Fruit fly (Drosophila melanogaster) whole organism, embryonic: ENCODE data around the gene Pp1alpha-96A.

Experiments
- BEAF-32 ChIP-seq: fragments of 200-800 bp; sonication (Bioruptor generic); optimal IDR thresholded peaks from 3 replicates; lab custom pipeline; 2017; ENCODE audit warnings: missing biosample characterization, missing genetic modification characterization, mild to moderate bottlenecking, moderate library complexity, missing genetic modification reagents
- Blimp-1 ChIP-seq: fragments of 200-800 bp; sonication (Bioruptor generic); optimal IDR thresholded peaks from 3 replicates; lab custom pipeline; 2018; ENCODE audit warnings: missing biosample characterization, missing genetic modification characterization, mild to moderate bottlenecking, moderate library complexity, missing genetic modification reagents
- CG13287 ChIP-seq: fragments of 200-800 bp; sonication (Bioruptor generic); IDR thresholded peaks from 2 replicates; pipeline ENCODE4 v1.3.6; 2022; ENCODE audit warnings: missing biosample characterization, missing genetic modification characterization; ENCODE audit not compliant: partially characterized antibody
- CG13894 ChIP-seq: fragments of 200-800 bp; sonication (Bioruptor generic); optimal IDR thresholded peaks from 3 replicates; lab custom pipeline; 2018; ENCODE audit warnings: missing biosample characterization, mild to moderate bottlenecking, missing genetic modification characterization, moderate library complexity
- CG14050 ChIP-seq: fragments of 200-800 bp; sonication (Bioruptor generic); IDR thresholded peaks from 3 replicates; pipeline ENCODE4 v1.3.6; 2022; ENCODE audit warnings: missing biosample characterization, missing genetic modification characterization
- CG15696 ChIP-seq: fragments of 200-800 bp; sonication (Bioruptor generic); optimal IDR thresholded peaks from 2 replicates; lab custom pipeline; 2019; ENCODE audit warnings: missing biosample characterization, mild to moderate bottlenecking, missing genetic modification characterization, moderate library complexity
- CG17612 ChIP-seq: fragments of 200-800 bp; sonication (Bioruptor generic); IDR thresholded peaks from 2 replicates; pipeline ENCODE4 v1.3.6; 2022; ENCODE audit warnings: missing biosample characterization, missing genetic modification characterization
- CG18262 ChIP-seq: fragments of 200-800 bp; optimal IDR thresholded peaks from 3 replicates; lab custom pipeline; 2019; ENCODE audit warnings: missing biosample characterization, mild to moderate bottlenecking, missing genetic modification characterization, moderate library complexity
- CG18599 ChIP-seq: fragments of 200-800 bp; sonication (Bioruptor generic); optimal IDR thresholded peaks from 3 replicates; lab custom pipeline; 2017; ENCODE audit warnings: missing biosample characterization, missing genetic modification characterization, mild to moderate bottlenecking, moderate library complexity, missing genetic modification reagents
- CG18619 ChIP-seq: fragments of 200-800 bp; sonication (Bioruptor generic); optimal IDR thresholded peaks from 3 replicates; lab custom pipeline; 2017; ENCODE audit warnings: missing biosample characterization, mild to moderate bottlenecking, missing genetic modification characterization
- CG2120 ChIP-seq: fragments of 200-800 bp; sonication (Bioruptor generic); optimal IDR thresholded peaks from 3 replicates; lab custom pipeline; 2016; ENCODE audit warnings: missing biosample characterization, missing genetic modification characterization
- CG2199 ChIP-seq: fragments of 200-800 bp; sonication (Bioruptor generic); IDR thresholded peaks from 3 replicates; pipeline ENCODE4 v1.3.6; 2022; ENCODE audit warnings: missing biosample characterization, missing genetic modification characterization
- CG2712 ChIP-seq: fragments of 200-800 bp; optimal IDR thresholded peaks from 3 replicates; lab custom pipeline; 2019; ENCODE audit warnings: missing biosample characterization, mild to moderate bottlenecking, missing genetic modification characterization, moderate library complexity
- CG31224 ChIP-seq: fragments of 200-800 bp; sonication (Bioruptor generic); IDR thresholded peaks from 2 replicates; pipeline ENCODE4 v1.3.6; 2022; ENCODE audit warnings: missing biosample characterization, missing genetic modification characterization
- CG31365 ChIP-seq: fragments of 200-800 bp; sonication (Bioruptor generic); optimal IDR thresholded peaks from 2 replicates; lab custom pipeline; 2018; ENCODE audit warnings: missing biosample characterization, mild to moderate bottlenecking, missing genetic modification characterization
- CG32767 ChIP-seq: fragments of 200-800 bp; sonication (Bioruptor generic); IDR thresholded peaks from 2 replicates; pipeline ENCODE4 v1.3.6; 2022; ENCODE audit warnings: missing biosample characterization, missing genetic modification characterization
- CG6765 ChIP-seq: fragments of 200-800 bp; sonication (Bioruptor generic); optimal IDR thresholded peaks from 3 replicates; lab custom pipeline; 2017; ENCODE audit warnings: missing biosample characterization, mild to moderate bottlenecking, missing genetic modification characterization
- CG6854 ChIP-seq: fragments of 200-800 bp; sonication (Bioruptor generic); optimal IDR thresholded peaks from 3 replicates; lab custom pipeline; 2017; ENCODE audit warnings: missing biosample characterization, mild to moderate bottlenecking, missing genetic modification characterization
- CG7987 ChIP-seq: fragments of 200-800 bp; sonication (Bioruptor generic); optimal IDR thresholded peaks from 2 replicates; lab custom pipeline; 2018; ENCODE audit warnings: missing biosample characterization, mild to moderate bottlenecking, missing genetic modification characterization, moderate library complexity
- CG8478 ChIP-seq: fragments of >200 bp; optimal IDR thresholded peaks from 2 replicates; lab custom pipeline; 2018
- Dfd ChIP-seq, 2 experiments: fragments of >200 bp; optimal IDR thresholded peaks; 2 replicates each; lab custom pipeline; 2017; ENCODE audit warnings: missing biosample characterization in 2 of 2, missing genetic modification characterization in 2 of 2
- Dref ChIP-seq: fragments of 200-800 bp; sonication (Bioruptor generic); IDR thresholded peaks from 2 replicates; pipeline ENCODE4 v1.3.6; 2022; ENCODE audit warnings: missing biosample characterization, missing genetic modification characterization
- Ets65A ChIP-seq: fragments of 200-800 bp; sonication (Bioruptor generic); peaks from one replicate; lab custom pipeline; 2016; ENCODE audit warnings: missing biosample characterization, missing genetic modification characterization
- Gug ChIP-seq: fragments of 200-800 bp; sonication (Bioruptor generic); IDR thresholded peaks from 4 replicates; pipeline ENCODE4 v1.3.6; 2022; ENCODE audit warnings: missing biosample characterization, missing genetic modification characterization
- H15 ChIP-seq: fragments of 200-800 bp; sonication (Bioruptor generic); IDR thresholded peaks from 3 replicates; pipeline ENCODE4 v1.3.6; 2022; ENCODE audit warnings: missing biosample characterization, missing genetic modification characterization
- HmgZ ChIP-seq: fragments of 200-800 bp; sonication (Bioruptor generic); optimal IDR thresholded peaks from 2 replicates; lab custom pipeline; 2018; ENCODE audit warnings: missing biosample characterization, mild to moderate bottlenecking, missing genetic modification characterization
- Max ChIP-seq: fragments of 200-800 bp; sonication (Bioruptor generic); optimal IDR thresholded peaks from 2 replicates; lab custom pipeline; 2016; ENCODE audit warnings: missing biosample characterization, mild to moderate bottlenecking, missing genetic modification characterization
- NC2α ChIP-seq: fragments of 200-800 bp; sonication (Bioruptor generic); optimal IDR thresholded peaks from 2 replicates; lab custom pipeline; 2016; ENCODE audit warnings: missing biosample characterization, missing genetic modification characterization
- NfI ChIP-seq: fragments of 200-800 bp; sonication (Bioruptor generic); optimal IDR thresholded peaks from 3 replicates; lab custom pipeline; 2018; ENCODE audit warnings: missing biosample characterization, mild to moderate bottlenecking, missing genetic modification characterization, moderate library complexity
- Oaz ChIP-seq: fragments of 200-800 bp; sonication (Bioruptor generic); IDR thresholded peaks from 2 replicates; pipeline ENCODE4 v1.3.6; 2022; ENCODE audit warnings: missing biosample characterization, missing genetic modification characterization
- Poxn ChIP-seq: fragments of 200-800 bp; sonication (Bioruptor generic); IDR thresholded peaks from 2 replicates; pipeline ENCODE4 v1.3.6; 2022; ENCODE audit warnings: missing biosample characterization, missing genetic modification characterization
- Ptx1 ChIP-seq: fragments of 200-800 bp; sonication (Bioruptor generic); IDR thresholded peaks from 2 replicates; pipeline ENCODE4 v1.3.6; 2022; ENCODE audit warnings: missing biosample characterization, missing genetic modification characterization
- Scr ChIP-seq: fragments of 200-800 bp; sonication (Bioruptor generic); IDR thresholded peaks from 2 replicates; pipeline ENCODE4 v1.3.6; 2022; ENCODE audit warnings: missing biosample characterization, missing genetic modification characterization; ENCODE audit not compliant: partially characterized antibody
- Sin3A ChIP-seq: fragments of >200 bp; optimal IDR thresholded peaks from 2 replicates; lab custom pipeline; 2018
- Sry-δ ChIP-seq: fragments of 200-800 bp; sonication (Bioruptor generic); optimal IDR thresholded peaks from 2 replicates; lab custom pipeline; 2016; ENCODE audit warnings: missing biosample characterization, missing genetic modification characterization
- Tbp ChIP-seq: fragments of >200 bp; optimal IDR thresholded peaks from 2 replicates; lab custom pipeline; 2018; ENCODE audit warnings: missing biosample characterization, missing genetic modification characterization
- amos ChIP-seq: fragments of 200-800 bp; sonication (Bioruptor generic); IDR thresholded peaks from 2 replicates; pipeline ENCODE4 v1.3.6; 2022; ENCODE audit warnings: missing biosample characterization, missing genetic modification characterization; ENCODE audit not compliant: partially characterized antibody
- ato ChIP-seq: fragments of 200-800 bp; sonication (Bioruptor generic); IDR thresholded peaks from 2 replicates; pipeline ENCODE4 v1.3.6; 2022; ENCODE audit warnings: missing biosample characterization, missing genetic modification characterization; ENCODE audit not compliant: partially characterized antibody
- cato ChIP-seq: fragments of 200-800 bp; sonication (Bioruptor generic); optimal IDR thresholded peaks from 2 replicates; lab custom pipeline; 2016; ENCODE audit warnings: missing biosample characterization, missing genetic modification characterization, borderline replicate concordance
- chm ChIP-seq: fragments of 200-800 bp; sonication (Bioruptor generic); IDR thresholded peaks from 2 replicates; pipeline ENCODE4 v1.3.6; 2022; ENCODE audit warnings: missing biosample characterization, missing genetic modification characterization
- crp ChIP-seq, 2 experiments: fragments of 200-800 bp; sonication (Bioruptor generic); optimal IDR thresholded peaks; 2 replicates in 1 of 2; 3 replicates in 1 of 2; lab custom pipeline; 2017; ENCODE audit warnings: missing biosample characterization in 2 of 2, missing genetic modification characterization in 2 of 2, mild to moderate bottlenecking in 1 of 2, moderate library complexity in 1 of 2
- dpn ChIP-seq, 2 experiments: fragments of 200-800 bp; sonication (Bioruptor generic); optimal IDR thresholded peaks; 3 replicates each; lab custom pipeline; 2016; ENCODE audit warnings: missing biosample characterization in 2 of 2, missing genetic modification characterization in 2 of 2
- en ChIP-seq: fragments of 200-800 bp; sonication (Bioruptor generic); optimal IDR thresholded peaks from 2 replicates; lab custom pipeline; 2016; ENCODE audit warnings: missing biosample characterization, missing genetic modification characterization
- eve ChIP-seq, 2 experiments: fragments of >200 bp; optimal IDR thresholded peaks; 2 replicates each; lab custom pipeline; 2017; ENCODE audit warnings: missing biosample characterization in 2 of 2, missing genetic modification characterization in 2 of 2
- fd102C ChIP-seq: fragments of 200-800 bp; sonication (Bioruptor generic); optimal IDR thresholded peaks from 2 replicates; lab custom pipeline; 2018; ENCODE audit warnings: missing biosample characterization, mild to moderate bottlenecking, missing genetic modification characterization, moderate library complexity
- kni ChIP-seq: fragments of 200-800 bp; sonication (Bioruptor generic); optimal IDR thresholded peaks from 3 replicates; lab custom pipeline; 2017; ENCODE audit warnings: mild to moderate bottlenecking, missing biosample characterization, missing genetic modification reagents, missing genetic modification characterization
- lbe ChIP-seq: fragments of 200-800 bp; sonication (Bioruptor generic); optimal IDR thresholded peaks from 2 replicates; lab custom pipeline; 2016; ENCODE audit warnings: missing biosample characterization, mild to moderate bottlenecking, missing genetic modification characterization
- shn ChIP-seq: fragments of 200-800 bp; sonication (Bioruptor generic); optimal IDR thresholded peaks from 3 replicates; lab custom pipeline; 2016; ENCODE audit warnings: missing biosample characterization, missing genetic modification characterization
- slou ChIP-seq: fragments of 200-800 bp; sonication (Bioruptor generic); optimal IDR thresholded peaks from 3 replicates; lab custom pipeline; 2016; ENCODE audit warnings: missing biosample characterization, missing genetic modification characterization
- tio ChIP-seq: fragments of 200-800 bp; sonication (Bioruptor generic); optimal IDR thresholded peaks from 2 replicates; lab custom pipeline; 2017; ENCODE audit warnings: missing biosample characterization, missing genetic modification characterization, inconsistent platforms
- unc-4 ChIP-seq: fragments of 200-800 bp; sonication (Bioruptor generic); IDR thresholded peaks from 2 replicates; pipeline ENCODE4 v1.3.6; 2022; ENCODE audit warnings: missing biosample characterization, missing genetic modification characterization; ENCODE audit not compliant: partially characterized antibody
- wek ChIP-seq: fragments of 200-800 bp; sonication (Bioruptor generic); optimal IDR thresholded peaks from 3 replicates; lab custom pipeline; 2018; ENCODE audit warnings: missing biosample characterization, mild to moderate bottlenecking, missing genetic modification characterization, moderate library complexity

Gene Pp1alpha-96A

dm6 chr3R:24527845-24528244 is 9.8 kb downstream of the Pp1alpha-96A start, which contains the start of gene CG6607 (continued):
- TF ChIP-seq cato (GFP tag; lab: Kevin White, UChicago): no peak
- no peak for TF ChIP-seq dpn (GFP tag; optimal IDR thresholded peaks at IDR 0.05; lab: Kevin White, UChicago)
- TF ChIP-seq ato: peak; percentile 47; the same call in 1 of the 2 replicates
- no peak for TF ChIP-seq CG6854 (GFP tag; lab: Kevin White, UChicago)
- no peak for TF ChIP-seq CG15696 (tag; lab: Kevin White, UChicago)
- TF ChIP-seq HmgZ: no peak
- TF ChIP-seq NfI (GFP tag; lab: Kevin White, UChicago): no peak
- peak; percentile 36 for TF ChIP-seq BEAF-32 (GFP tag; lab: Kevin White, UChicago)
- TF ChIP-seq Sry-δ (GFP tag; lab: Kevin White, UChicago): peak; percentile 10
- TF ChIP-seq Dfd (GFP tag; optimal IDR thresholded peaks at IDR 0.05; lab: Kevin White, UChicago): no peak
- TF ChIP-seq CG18599 (GFP tag; lab: Kevin White, UChicago): no peak
- TF ChIP-seq Tbp (GFP tag; lab: Kevin White, UChicago): no peak
- TF ChIP-seq CG17612 (GFP tag; lab: Robert Waterston, UW): no peak
- TF ChIP-seq fd102C (GFP tag; lab: Kevin White, UChicago): no peak
- no peak for TF ChIP-seq CG32767 (GFP tag; lab: Robert Waterston, UW)
- TF ChIP-seq Scr (GFP tag; lab: Robert Waterston, UW): peak; percentile 37; the same call in 1 of the 2 replicates
- no peak for TF ChIP-seq CG6765 (GFP tag; lab: Kevin White, UChicago)
- TF ChIP-seq Blimp-1: no peak
- no peak for TF ChIP-seq Ptx1 (GFP tag; lab: Robert Waterston, UW)
- no peak for TF ChIP-seq Gug (GFP tag; lab: Robert Waterston, UW)
- peak; percentile 38; the same call in 1 of the 2 replicates for TF ChIP-seq Dref (GFP tag; lab: Robert Waterston, UW)
- TF ChIP-seq CG2120 (GFP tag; lab: Kevin White, UChicago): no peak
- no peak for TF ChIP-seq Ets65A (GFP tag; lab: Kevin White, UChicago)
- TF ChIP-seq eve (GFP tag; optimal IDR thresholded peaks at IDR 0.05; lab: Kevin White, UChicago): no peak
- TF ChIP-seq chm: no peak
- TF ChIP-seq Sin3A (lab: Kevin White, UChicago): no peak
- no peak for TF ChIP-seq CG2712
- TF ChIP-seq lbe (GFP tag; lab: Kevin White, UChicago): no peak
- TF ChIP-seq NC2α: no peak
- TF ChIP-seq CG2199 (GFP tag; lab: Robert Waterston, UW): no peak
- no peak for TF ChIP-seq CG18262 (tag; lab: Kevin White, UChicago)
- no peak for TF ChIP-seq Max (GFP tag; lab: Kevin White, UChicago)
- TF ChIP-seq CG13894 (tag; lab: Kevin White, UChicago): no peak
- no peak for TF ChIP-seq tio (GFP tag; lab: Kevin White, UChicago)
- no peak for TF ChIP-seq Oaz (GFP tag; lab: Robert Waterston, UW)
- TF ChIP-seq crp (GFP tag; optimal IDR thresholded peaks at IDR 0.05; lab: Kevin White, UChicago): peak in 1 of 2 experiments; percentile 54
- TF ChIP-seq CG31365: no peak
- TF ChIP-seq shn: no peak
- TF ChIP-seq CG13287 (GFP tag; lab: Robert Waterston, UW): peak; percentile 77
- peak; percentile 43; the same call in 1 of the 2 replicates for TF ChIP-seq amos
- TF ChIP-seq en (GFP tag; lab: Kevin White, UChicago): no peak
- TF ChIP-seq CG7987 (GFP tag; lab: Kevin White, UChicago): no peak
- TF ChIP-seq H15 (GFP tag; lab: Robert Waterston, UW): no peak
- TF ChIP-seq CG14050 (GFP tag; lab: Robert Waterston, UW): no peak
- no peak for TF ChIP-seq CG31224 (GFP tag; lab: Robert Waterston, UW)
- TF ChIP-seq Poxn (GFP tag; lab: Robert Waterston, UW): no peak
- no peak for TF ChIP-seq CG18619 (GFP tag; lab: Kevin White, UChicago)
- no peak for TF ChIP-seq wek
- no peak for TF ChIP-seq CG8478 (lab: Kevin White, UChicago)
- peak; percentile 39 for TF ChIP-seq unc-4 (GFP tag; lab: Robert Waterston, UW)
- no peak for TF ChIP-seq kni (GFP tag; lab: Kevin White, UChicago)
- TF ChIP-seq slou (GFP tag; lab: Kevin White, UChicago): no peak
